Fruit fly (Drosophila melanogaster) whole organism, adult: ENCODE results near the gene scramb2.

Source experiments
- CG5204 ChIP-seq: fragments of 200-800 bp; sonication (Bioruptor generic); optimal IDR thresholded peaks from 2 replicates; lab custom pipeline; 2016; ENCODE audit warnings: missing biosample characterization, missing genetic modification characterization
- CG7045 ChIP-seq: fragments of 200-800 bp; sonication (Bioruptor generic); optimal IDR thresholded peaks from 2 replicates; lab custom pipeline; 2017; ENCODE audit warnings: missing biosample characterization, mild to moderate bottlenecking, missing genetic modification characterization
- CG7101 ChIP-seq: fragments of 200-800 bp; sonication (Bioruptor generic); optimal IDR thresholded peaks from 2 replicates; lab custom pipeline; 2018; ENCODE audit warnings: missing biosample characterization, mild to moderate bottlenecking, missing genetic modification characterization, moderate library complexity
- Crg-1 ChIP-seq: fragments of 200-800 bp; sonication (Bioruptor generic); optimal IDR thresholded peaks from 2 replicates; lab custom pipeline; 2016; ENCODE audit warnings: missing biosample characterization, missing genetic modification characterization
- Hr96 ChIP-seq: fragments of 200-800 bp; sonication (Bioruptor generic); optimal IDR thresholded peaks from 2 replicates; lab custom pipeline; 2016; ENCODE audit warnings: missing biosample characterization, missing genetic modification characterization
- bab1 ChIP-seq: fragments of 200-800 bp; sonication (Bioruptor generic); optimal IDR thresholded peaks from 3 replicates; lab custom pipeline; 2019; ENCODE audit warnings: missing biosample characterization, mild to moderate bottlenecking, missing genetic modification characterization, moderate library complexity
- cnc ChIP-seq, 2 experiments: fragments of >200 bp; optimal IDR thresholded peaks; 2 replicates each; lab custom pipeline; 2017

DNA sequence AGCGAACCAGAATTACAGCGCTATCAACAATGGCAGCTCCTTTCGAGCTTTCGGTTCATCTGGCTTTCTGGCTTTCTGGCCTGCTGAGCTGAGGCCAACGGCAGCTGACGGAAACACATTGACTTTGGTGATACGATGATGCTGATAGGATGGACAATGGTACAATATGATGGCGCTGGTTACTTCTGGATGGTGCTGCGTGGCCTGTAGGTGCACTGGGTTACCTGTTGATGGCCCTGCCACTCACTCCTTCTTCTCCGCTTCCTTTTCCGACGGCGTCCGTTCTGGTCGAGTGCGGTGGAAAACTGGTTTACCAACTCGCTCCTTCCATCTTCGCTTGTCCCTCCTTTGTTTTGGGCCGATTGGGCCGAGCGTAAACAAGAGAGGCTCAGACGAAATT is 28.2 kb upstream of the scramb2 start:
- TF ChIP-seq Crg-1 (GFP tag; lab: Kevin White, UChicago) (no peak), cnc (optimal IDR thresholded peaks at IDR 0.05; lab: Kevin White, UChicago) (no peak), CG5204 (GFP tag; lab: Kevin White, UChicago) (no peak), CG7045 (GFP tag; lab: Kevin White, UChicago) (no peak), bab1 (GFP tag; lab: Kevin White, UChicago) (no peak), CG7101 (tag; lab: Kevin White, UChicago) (no peak), Hr96 (GFP tag; lab: Kevin White, UChicago) (no peak)
